Worm (Caenorhabditis elegans) whole organism, L1 larva: Measurements from ENCODE around the gene ZK353.9.

Source experiments
- C16A3.4 ChIP-seq: fragments of 150-350 bp; optimal IDR thresholded peaks from 2 replicates; lab custom pipeline; 2014; ENCODE audit warnings: missing biosample characterization, missing genetic modification characterization
- C34B4.2 ChIP-seq: sonication (generic microtip); optimal IDR thresholded peaks from 2 replicates; lab custom pipeline; 2017; ENCODE audit warnings: mild to moderate bottlenecking, missing genetic modification characterization, missing compliant biosample characterization
- F16B12.6 ChIP-seq: fragments of 150-350 bp; optimal IDR thresholded peaks from 2 replicates; lab custom pipeline; 2014; ENCODE audit warnings: missing biosample characterization, missing genetic modification characterization
- Y116A8C.19 ChIP-seq: sonication (generic microtip); optimal IDR thresholded peaks from 2 replicates; lab custom pipeline; 2016; ENCODE audit warnings: missing compliant biosample characterization, missing genetic modification characterization, borderline replicate concordance
- aly-2 ChIP-seq: fragments of 150-350 bp; optimal IDR thresholded peaks from 2 replicates; lab custom pipeline; 2014; ENCODE audit warnings: missing biosample characterization, missing genetic modification characterization
- ama-1 ChIP-seq: fragments of 150-350 bp; optimal IDR thresholded peaks from 2 replicates; lab custom pipeline; 2014
- ceh-63 ChIP-seq: fragments of 200-800 bp; sonication (Bioruptor generic); optimal IDR thresholded peaks from 2 replicates; lab custom pipeline; 2018; ENCODE audit warnings: mild to moderate bottlenecking, missing genetic modification characterization, missing compliant biosample characterization
- ceh-88 ChIP-seq: fragments of 200-800 bp; sonication (Bioruptor generic); IDR thresholded peaks from 2 replicates; pipeline ENCODE4 v1.3.6; 2022; ENCODE audit warnings: missing genetic modification characterization, missing compliant biosample characterization
- ces-1 ChIP-seq: fragments of 150-350 bp; optimal IDR thresholded peaks from 2 replicates; lab custom pipeline; 2014; ENCODE audit warnings: missing biosample characterization, missing genetic modification reagents, missing genetic modification characterization
- dpl-1 ChIP-seq, 3 experiments: fragments of 150-350 bp in 2 of 3; sonication (generic microtip) in 1 of 3; optimal IDR thresholded peaks; 2 replicates each; lab custom pipeline; 2014 to 2017; ENCODE audit warnings: missing biosample characterization in 3 of 3, missing genetic modification characterization in 3 of 3, missing genetic modification reagents in 3 of 3
- dsc-1 ChIP-seq: sonication (generic microtip); optimal IDR thresholded peaks from 2 replicates; lab custom pipeline; 2016; ENCODE audit warnings: mild to moderate bottlenecking, missing genetic modification characterization, missing compliant biosample characterization
- efl-1 ChIP-seq, 4 experiments: fragments of 150-350 bp; optimal IDR thresholded peaks in 3 of 4; peaks in 1 of 4; 1 replicate in 1 of 4; 2 replicates in 3 of 4; lab custom pipeline; 2014; ENCODE audit warnings: missing biosample characterization in 2 of 4, missing genetic modification characterization in 2 of 4, missing genetic modification reagents in 2 of 4
- efl-3 ChIP-seq: fragments of 200-800 bp; sonication (Bioruptor generic); optimal IDR thresholded peaks from 2 replicates; lab custom pipeline; 2018; ENCODE audit warnings: mild to moderate bottlenecking, missing genetic modification characterization, missing compliant biosample characterization
- egl-13 ChIP-seq: sonication (generic microtip); optimal IDR thresholded peaks from 2 replicates; lab custom pipeline; 2016; ENCODE audit warnings: missing genotype, missing genetic modification reagents, missing genetic modification characterization, missing compliant biosample characterization
- elt-2 ChIP-seq: sonication (generic microtip); optimal IDR thresholded peaks from 2 replicates; lab custom pipeline; 2016; ENCODE audit warnings: missing genetic modification characterization, mild to moderate bottlenecking, inconsistent platforms, missing compliant biosample characterization, missing genetic modification reagents
- fkh-4 ChIP-seq: sonication (generic microtip); optimal IDR thresholded peaks from 2 replicates; lab custom pipeline; 2016; ENCODE audit warnings: missing compliant biosample characterization, missing genetic modification characterization, borderline replicate concordance
- fkh-8 ChIP-seq: sonication (generic microtip); optimal IDR thresholded peaks from 2 replicates; lab custom pipeline; 2016; ENCODE audit warnings: mild to moderate bottlenecking, missing genetic modification characterization, missing compliant biosample characterization
- grh-1 ChIP-seq: fragments of 200-800 bp; sonication (Bioruptor generic); IDR thresholded peaks from 2 replicates; pipeline ENCODE4 v1.3.6; 2022; ENCODE audit warnings: missing genetic modification reagents, missing genetic modification characterization, missing compliant biosample characterization
- hlh-17 ChIP-seq: fragments of 200-800 bp; sonication (Bioruptor generic); optimal IDR thresholded peaks from 2 replicates; lab custom pipeline; 2018; ENCODE audit warnings: missing genetic modification characterization, mild to moderate bottlenecking, missing compliant biosample characterization, moderate library complexity, borderline replicate concordance
- hlh-4 ChIP-seq: sonication (generic microtip); optimal IDR thresholded peaks from 2 replicates; lab custom pipeline; 2016; ENCODE audit warnings: mild to moderate bottlenecking, missing genetic modification characterization, missing compliant biosample characterization
- irx-1 ChIP-seq: sonication (generic microtip); optimal IDR thresholded peaks from 2 replicates; lab custom pipeline; 2016; ENCODE audit warnings: missing genetic modification characterization, missing compliant biosample characterization
- isw-1 ChIP-seq: fragments of 200-800 bp; sonication (Bioruptor generic); IDR thresholded peaks from 2 replicates; pipeline ENCODE4 v1.3.6; 2022; ENCODE audit warnings: missing genetic modification characterization, missing compliant biosample characterization
- jun-1 ChIP-seq: fragments of 150-350 bp; optimal IDR thresholded peaks from 2 replicates; lab custom pipeline; 2014; ENCODE audit warnings: missing biosample characterization, missing genetic modification reagents, missing genetic modification characterization
- lin-13 ChIP-seq: fragments of 150-350 bp; optimal IDR thresholded peaks from 2 replicates; lab custom pipeline; 2014; ENCODE audit warnings: missing biosample characterization, missing genetic modification reagents, missing genetic modification characterization
- lin-35 ChIP-seq, 2 experiments: fragments of 150-350 bp; optimal IDR thresholded peaks; 2 replicates each; lab custom pipeline; 2014; ENCODE audit warnings: missing biosample characterization in 2 of 2, missing genetic modification characterization in 2 of 2, missing genetic modification reagents in 2 of 2
- lsy-2 ChIP-seq, 2 experiments: fragments of 150-350 bp; optimal IDR thresholded peaks; 2 replicates each; lab custom pipeline; 2014; ENCODE audit warnings: missing biosample characterization in 2 of 2, missing genetic modification characterization in 2 of 2
- mab-9 ChIP-seq: fragments of 200-800 bp; sonication (Bioruptor generic); IDR thresholded peaks from 2 replicates; pipeline ENCODE4 v1.3.6; 2022; ENCODE audit warnings: missing genetic modification reagents, missing genetic modification characterization, missing compliant biosample characterization
- mep-1 ChIP-seq: fragments of 150-350 bp; optimal IDR thresholded peaks from 2 replicates; lab custom pipeline; 2014; ENCODE audit warnings: missing biosample characterization, missing genetic modification characterization
- nhr-11 ChIP-seq: fragments of 150-350 bp; optimal IDR thresholded peaks from 2 replicates; lab custom pipeline; 2014; ENCODE audit warnings: missing biosample characterization, missing genetic modification characterization
- nhr-12 ChIP-seq: sonication (generic microtip); optimal IDR thresholded peaks from 2 replicates; lab custom pipeline; 2017; ENCODE audit warnings: missing biosample characterization, missing genetic modification characterization
- nhr-19 ChIP-seq: fragments of 200-800 bp; sonication (Bioruptor generic); conservative IDR thresholded peaks from 2 replicates; pipeline ENCODE4 v1.3.6; 2022; ENCODE audit warnings: missing genetic modification characterization, missing compliant biosample characterization
- nhr-237 ChIP-seq: fragments of 150-350 bp; optimal IDR thresholded peaks from 2 replicates; lab custom pipeline; 2014; ENCODE audit warnings: missing biosample characterization, missing genetic modification characterization
- nhr-47 ChIP-seq: sonication (generic microtip); optimal IDR thresholded peaks from 2 replicates; lab custom pipeline; 2016; ENCODE audit warnings: mild to moderate bottlenecking, missing genetic modification characterization, moderate library complexity, missing compliant biosample characterization
- nhr-71 ChIP-seq: sonication (generic microtip); optimal IDR thresholded peaks from 2 replicates; lab custom pipeline; 2016; ENCODE audit warnings: mild to moderate bottlenecking, missing genetic modification characterization, moderate library complexity, missing compliant biosample characterization
- nhr-77 ChIP-seq: fragments of 150-350 bp; optimal IDR thresholded peaks from 2 replicates; lab custom pipeline; 2014; ENCODE audit warnings: missing biosample characterization, missing genetic modification characterization
- nhr-84 ChIP-seq: sonication (generic microtip); optimal IDR thresholded peaks from 2 replicates; lab custom pipeline; 2017; ENCODE audit warnings: missing biosample characterization, missing genetic modification characterization
- nhr-85 ChIP-seq: sonication (generic microtip); peaks from one replicate; lab custom pipeline; 2016; ENCODE audit warnings: missing genetic modification characterization, inconsistent platforms, missing compliant biosample characterization
- pag-3 ChIP-seq: sonication (generic microtip); optimal IDR thresholded peaks from 2 replicates; lab custom pipeline; 2017; ENCODE audit warnings: missing genetic modification characterization, mild to moderate bottlenecking, missing compliant biosample characterization, antibody characterized with exemption, borderline replicate concordance; ENCODE audit not compliant: insufficient read depth
- pax-3 ChIP-seq: fragments of 200-800 bp; sonication (Bioruptor generic); optimal IDR thresholded peaks from 2 replicates; lab custom pipeline; 2018; ENCODE audit warnings: mild to moderate bottlenecking, missing genetic modification characterization, moderate library complexity, missing compliant biosample characterization
- pqm-1 ChIP-seq: sonication (generic microtip); optimal IDR thresholded peaks from 3 replicates; lab custom pipeline; 2017; ENCODE audit warnings: missing biosample characterization, missing genetic modification characterization
- rnt-1 ChIP-seq: sonication (generic microtip); optimal IDR thresholded peaks from 2 replicates; lab custom pipeline; 2016; ENCODE audit warnings: mild to moderate bottlenecking, missing genetic modification characterization, moderate library complexity, missing compliant biosample characterization
- skn-1 ChIP-seq: fragments of 150-350 bp; optimal IDR thresholded peaks from 2 replicates; lab custom pipeline; 2014; ENCODE audit warnings: missing biosample characterization, missing genetic modification characterization
- snpc-4 ChIP-seq: fragments of 150-350 bp; optimal IDR thresholded peaks from 2 replicates; lab custom pipeline; 2014; ENCODE audit warnings: missing biosample characterization, missing genetic modification characterization
- snu-23 ChIP-seq: sonication (generic microtip); optimal IDR thresholded peaks from 2 replicates; lab custom pipeline; 2016; ENCODE audit warnings: missing genetic modification characterization, missing compliant biosample characterization
- sox-4 ChIP-seq: sonication (generic microtip); optimal IDR thresholded peaks from 2 replicates; lab custom pipeline; 2016; ENCODE audit warnings: missing genetic modification characterization, missing compliant biosample characterization
- sptf-1 ChIP-seq: fragments of 150-350 bp; optimal IDR thresholded peaks from 2 replicates; lab custom pipeline; 2014; ENCODE audit warnings: missing biosample characterization, missing genetic modification characterization
- swsn-7 ChIP-seq: sonication (generic microtip); optimal IDR thresholded peaks from 2 replicates; lab custom pipeline; 2016; ENCODE audit warnings: missing genetic modification characterization, missing compliant biosample characterization
- unc-130 ChIP-seq: fragments of 150-350 bp; optimal IDR thresholded peaks from 2 replicates; lab custom pipeline; 2017; ENCODE audit warnings: missing biosample characterization, missing genetic modification characterization, inconsistent platforms
- unc-30 ChIP-seq: sonication (generic microtip); optimal IDR thresholded peaks from 2 replicates; lab custom pipeline; 2017; ENCODE audit warnings: missing biosample characterization, missing genetic modification characterization
- unc-62 ChIP-seq: fragments of 150-350 bp; optimal IDR thresholded peaks from 2 replicates; lab custom pipeline; 2014; ENCODE audit warnings: missing biosample characterization, missing genetic modification reagents, missing genetic modification characterization
- unc-86 ChIP-seq: sonication (generic microtip); optimal IDR thresholded peaks from 2 replicates; lab custom pipeline; 2016; ENCODE audit warnings: missing genetic modification characterization, missing compliant biosample characterization
- zag-1 ChIP-seq: fragments of 150-350 bp; optimal IDR thresholded peaks from 2 replicates; lab custom pipeline; 2014; ENCODE audit warnings: missing biosample characterization, missing genetic modification characterization
- zip-4 ChIP-seq: fragments of 200-800 bp; sonication (Bioruptor generic); optimal IDR thresholded peaks from 2 replicates; lab custom pipeline; 2018; ENCODE audit warnings: mild to moderate bottlenecking, missing genetic modification characterization, moderate library complexity, missing compliant biosample characterization

ZK353.9 gene

DNA sequence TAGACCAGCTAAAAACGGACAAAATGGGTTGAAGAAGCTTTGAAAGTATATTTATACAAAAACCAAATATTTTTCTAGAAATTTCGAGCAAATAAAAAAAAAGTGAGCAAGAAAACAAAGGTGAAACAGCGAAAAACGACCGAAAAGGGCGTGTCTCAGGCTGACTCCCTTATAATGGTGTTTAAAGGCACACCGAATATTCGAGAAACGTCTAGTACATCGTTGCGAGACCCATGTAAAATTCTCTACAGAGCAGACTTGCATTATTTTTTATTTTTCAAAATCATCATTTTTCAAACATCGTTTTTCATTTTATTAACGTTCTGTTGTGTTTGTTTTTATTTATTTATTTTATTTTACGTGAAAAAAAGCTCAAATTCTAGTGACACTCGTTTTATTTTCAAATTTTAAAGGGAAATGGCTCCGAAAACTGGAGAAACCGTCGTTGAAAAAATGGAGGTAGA is 37.7 kb downstream of the ZK353.9 start, which contains the start of gene rpn-3 (continued):
- peak; percentile 97 for TF ChIP-seq lsy-2 (tag; optimal IDR thresholded peaks at IDR 0.05; lab: Kevin White, UChicago)
- TF ChIP-seq C34B4.2 (tag; lab: Kevin White, UChicago), result no peak
- TF ChIP-seq swsn-7 (tag; lab: Kevin White, UChicago), result peak; percentile 98
- TF ChIP-seq ama-1 (lab: Kevin White, UChicago), result peak; percentile 77
- TF ChIP-seq sptf-1, result no peak
- TF ChIP-seq efl-3 (GFP tag; lab: Kevin White, UChicago), result peak; percentile 69
- TF ChIP-seq dpl-1 (GFP tag; optimal IDR thresholded peaks at IDR 0.05; lab: Kevin White, UChicago), result peak; percentile 87 to 89 (median 89)
- peak; percentile 89 for TF ChIP-seq pax-3 (tag; lab: Kevin White, UChicago)
- peak; percentile 75 for TF ChIP-seq elt-2 (tag; lab: Kevin White, UChicago)
- peak; percentile 93 for TF ChIP-seq lin-35 (GFP tag; optimal IDR thresholded peaks at IDR 0.05; lab: Kevin White, UChicago)
- no peak for TF ChIP-seq nhr-84 (tag; lab: Kevin White, UChicago)
- peak; percentile 99 for TF ChIP-seq C16A3.4 (tag; lab: Kevin White, UChicago)
- peak; percentile 63 for TF ChIP-seq zag-1
- peak; percentile 93 to 95 for TF ChIP-seq efl-1 (optimal IDR thresholded peaks at IDR 0.05; lab: Kevin White, UChicago)
- TF ChIP-seq efl-1 (GFP tag; optimal IDR thresholded peaks at IDR 0.05 in 1 of 2; lab: Kevin White, UChicago), result peak; percentile 87 to 98
- peak; percentile 92 for TF ChIP-seq irx-1
- TF ChIP-seq unc-30, result no peak
- TF ChIP-seq ceh-88 (GFP tag; lab: Robert Waterston, UW), result peak; percentile 90
- TF ChIP-seq Y116A8C.19 (tag; lab: Kevin White, UChicago), result no peak
- peak; percentile 77 for TF ChIP-seq pag-3
- peak; percentile 98 for TF ChIP-seq nhr-71 (tag; lab: Kevin White, UChicago)
- TF ChIP-seq sox-4 (tag; lab: Kevin White, UChicago), result peak; percentile 78
- peak; percentile 88 for TF ChIP-seq snpc-4 (tag; lab: Kevin White, UChicago)
- TF ChIP-seq isw-1, result peak; percentile 98
- TF ChIP-seq nhr-85, result peak; percentile 96
- TF ChIP-seq nhr-19 (GFP tag; lab: Robert Waterston, UW), result peak; percentile 97
- peak; percentile 95 for TF ChIP-seq egl-13 (tag; lab: Kevin White, UChicago)
- no peak for TF ChIP-seq ces-1 (GFP tag; lab: Kevin White, UChicago)
- TF ChIP-seq aly-2 (tag; lab: Kevin White, UChicago), result peak; percentile 99
- TF ChIP-seq nhr-11 (tag; lab: Kevin White, UChicago), result peak; percentile 93
- peak; percentile 97 for TF ChIP-seq nhr-237 (tag; lab: Kevin White, UChicago)
- TF ChIP-seq snu-23 (GFP tag; lab: Kevin White, UChicago), result peak; percentile 99
- peak; percentile 93 for TF ChIP-seq jun-1
- peak; percentile 93 for TF ChIP-seq rnt-1 (tag; lab: Kevin White, UChicago)
- peak; percentile 53 for TF ChIP-seq pqm-1 (tag; lab: Kevin White, UChicago)
- no peak for TF ChIP-seq hlh-17 (GFP tag; lab: Kevin White, UChicago)
- peak; percentile 98 for TF ChIP-seq nhr-47
- peak; percentile 98 for TF ChIP-seq dsc-1
- no peak for TF ChIP-seq ceh-63 (GFP tag; lab: Kevin White, UChicago)
- TF ChIP-seq skn-1, result peak; percentile 100
- TF ChIP-seq unc-130 (tag; lab: Kevin White, UChicago), result peak; percentile 98
- peak; percentile 99 for TF ChIP-seq mep-1
- peak; percentile 91 for TF ChIP-seq grh-1 (GFP tag; lab: Robert Waterston, UW)
- TF ChIP-seq mab-9 (GFP tag; lab: Robert Waterston, UW), result peak; percentile 96
- peak; percentile 89 for TF ChIP-seq zip-4 (GFP tag; lab: Kevin White, UChicago)
- no peak for TF ChIP-seq nhr-12 (tag; lab: Kevin White, UChicago)
- TF ChIP-seq unc-62 (GFP tag; lab: Kevin White, UChicago), result no peak
- peak; percentile 95 for TF ChIP-seq unc-86 (tag; lab: Kevin White, UChicago)
- peak; percentile 64 for TF ChIP-seq fkh-4 (tag; lab: Kevin White, UChicago)
- no peak for TF ChIP-seq hlh-4 (tag; lab: Kevin White, UChicago)
- peak; percentile 94 for TF ChIP-seq lin-13 (GFP tag; lab: Kevin White, UChicago)
- peak; percentile 23 for TF ChIP-seq F16B12.6
- peak; percentile 95 for TF ChIP-seq nhr-77
- TF ChIP-seq fkh-8, result peak; percentile 99
